Fruit fly (Drosophila melanogaster) whole organism, prepupa: ENCODE measurements around the gene ND-30.

ENCODE experiments used
- CG10669 ChIP-seq: fragments of 200-800 bp; sonication (Bioruptor generic); optimal IDR thresholded peaks from 3 replicates; lab custom pipeline; 2018; ENCODE audit warnings: missing biosample characterization, mild to moderate bottlenecking, missing genetic modification characterization, moderate library complexity
- CG11294 ChIP-seq: fragments of 200-800 bp; sonication (Bioruptor generic); IDR thresholded peaks from 2 replicates; pipeline ENCODE4 v1.3.6; 2022; ENCODE audit warnings: missing biosample characterization, missing genetic modification characterization
- CG11902 ChIP-seq: fragments of 200-800 bp; sonication (Bioruptor generic); optimal IDR thresholded peaks from 3 replicates; lab custom pipeline; 2016; ENCODE audit warnings: missing biosample characterization, missing genetic modification characterization
- CG15336 ChIP-seq: fragments of 200-800 bp; sonication (Bioruptor generic); IDR thresholded peaks from 2 replicates; pipeline ENCODE4 v1.3.6; 2022; ENCODE audit warnings: missing biosample characterization, missing genetic modification characterization
- CG16779 ChIP-seq: fragments of 200-800 bp; sonication (Bioruptor generic); optimal IDR thresholded peaks from 3 replicates; lab custom pipeline; 2017; ENCODE audit warnings: missing biosample characterization, mild to moderate bottlenecking, missing genetic modification characterization
- CG3032 ChIP-seq: fragments of 200-800 bp; optimal IDR thresholded peaks from 2 replicates; lab custom pipeline; 2019; ENCODE audit warnings: missing biosample characterization, mild to moderate bottlenecking, missing genetic modification characterization, moderate library complexity
- CG32006 ChIP-seq: fragments of 200-800 bp; sonication (Bioruptor generic); optimal IDR thresholded peaks from 3 replicates; lab custom pipeline; 2017; ENCODE audit warnings: missing biosample characterization, mild to moderate bottlenecking, missing genetic modification characterization
- CG34406 ChIP-seq: fragments of 200-800 bp; sonication (Bioruptor generic); optimal IDR thresholded peaks from 3 replicates; lab custom pipeline; 2016; ENCODE audit warnings: missing biosample characterization, missing genetic modification characterization
- CG6163 ChIP-seq: fragments of 200-800 bp; sonication (Bioruptor generic); IDR thresholded peaks from 3 replicates; pipeline ENCODE4 v1.3.6; 2022; ENCODE audit warnings: missing biosample characterization, missing genetic modification characterization
- CG6276 ChIP-seq: fragments of 200-800 bp; sonication (Bioruptor generic); optimal IDR thresholded peaks from 2 replicates; lab custom pipeline; 2017; ENCODE audit warnings: missing biosample characterization, mild to moderate bottlenecking, missing genetic modification characterization
- CG6792 ChIP-seq: fragments of 200-800 bp; sonication (Bioruptor generic); optimal IDR thresholded peaks from 3 replicates; lab custom pipeline; 2016; ENCODE audit warnings: missing biosample characterization, missing genetic modification characterization
- CG6808 ChIP-seq: fragments of 200-800 bp; sonication (Bioruptor generic); optimal IDR thresholded peaks from 3 replicates; lab custom pipeline; 2017; ENCODE audit warnings: missing biosample characterization, missing genetic modification characterization, mild to moderate bottlenecking, moderate library complexity, missing genetic modification reagents
- CG6854 ChIP-seq: fragments of 200-800 bp; sonication (Bioruptor generic); optimal IDR thresholded peaks from 2 replicates; lab custom pipeline; 2017; ENCODE audit warnings: missing biosample characterization, mild to moderate bottlenecking, missing genetic modification characterization
- CG7368 ChIP-seq: fragments of 200-800 bp; sonication (Bioruptor generic); optimal IDR thresholded peaks from 3 replicates; lab custom pipeline; 2016; ENCODE audit warnings: missing biosample characterization, missing genetic modification characterization
- CG8632 ChIP-seq: fragments of 200-800 bp; sonication (Bioruptor generic); optimal IDR thresholded peaks from 3 replicates; lab custom pipeline; 2016; ENCODE audit warnings: missing biosample characterization, missing genetic modification characterization
- Eip75B ChIP-seq: fragments of 200-800 bp; sonication (Bioruptor generic); optimal IDR thresholded peaks from 3 replicates; lab custom pipeline; 2016; ENCODE audit warnings: missing biosample characterization, missing genetic modification characterization
- Ets21C ChIP-seq: fragments of 200-800 bp; sonication (Bioruptor generic); optimal IDR thresholded peaks from 3 replicates; lab custom pipeline; 2016; ENCODE audit warnings: missing biosample characterization, missing genetic modification characterization
- Ets96B ChIP-seq: fragments of 200-800 bp; optimal IDR thresholded peaks from 2 replicates; lab custom pipeline; 2019; ENCODE audit warnings: missing biosample characterization, mild to moderate bottlenecking, missing genetic modification characterization, moderate library complexity
- Gug ChIP-seq: fragments of 200-800 bp; sonication (Bioruptor generic); IDR thresholded peaks from 2 replicates; pipeline ENCODE4 v1.3.6; 2022; ENCODE audit warnings: missing biosample characterization, missing genetic modification characterization
- Hr38 ChIP-seq: sonication (Bioruptor generic); optimal IDR thresholded peaks from 2 replicates; lab custom pipeline; 2016; ENCODE audit warnings: missing biosample characterization, missing genetic modification characterization
- OdsH ChIP-seq: fragments of 200-800 bp; sonication (Bioruptor generic); optimal IDR thresholded peaks from 3 replicates; lab custom pipeline; 2016; ENCODE audit warnings: missing biosample characterization, missing genetic modification characterization
- Sox102F ChIP-seq: fragments of 200-800 bp; sonication (Bioruptor generic); optimal IDR thresholded peaks from 2 replicates; lab custom pipeline; 2016; ENCODE audit warnings: missing biosample characterization, mild to moderate bottlenecking, missing genetic modification characterization
- Sox14 ChIP-seq: fragments of 200-800 bp; sonication (Bioruptor generic); optimal IDR thresholded peaks from 3 replicates; lab custom pipeline; 2016; ENCODE audit warnings: missing biosample characterization, missing genetic modification characterization
- achi ChIP-seq: fragments of 200-800 bp; sonication (Bioruptor generic); optimal IDR thresholded peaks from 3 replicates; lab custom pipeline; 2016; ENCODE audit warnings: missing biosample characterization, missing genetic modification characterization
- cyc ChIP-seq: fragments of 200-800 bp; sonication (Bioruptor generic); optimal IDR thresholded peaks from 3 replicates; lab custom pipeline; 2016; ENCODE audit warnings: missing biosample characterization, missing genetic modification characterization
- dac ChIP-seq: fragments of 200-800 bp; sonication (Bioruptor generic); optimal IDR thresholded peaks from 2 replicates; lab custom pipeline; 2017; ENCODE audit warnings: missing biosample characterization, mild to moderate bottlenecking, missing genetic modification characterization
- eg ChIP-seq: fragments of 200-800 bp; sonication (Bioruptor generic); IDR thresholded peaks from 3 replicates; pipeline ENCODE4 v1.3.6; 2022; ENCODE audit warnings: missing biosample characterization, missing genetic modification characterization
- esn ChIP-seq: fragments of 200-800 bp; sonication (Bioruptor generic); optimal IDR thresholded peaks from 2 replicates; lab custom pipeline; 2016; ENCODE audit warnings: missing biosample characterization, mild to moderate bottlenecking, missing genetic modification characterization, moderate library complexity
- fd59A ChIP-seq: fragments of 200-800 bp; sonication (Bioruptor generic); optimal IDR thresholded peaks from 2 replicates; lab custom pipeline; 2017; ENCODE audit warnings: missing biosample characterization, mild to moderate bottlenecking, missing genetic modification characterization, missing genetic modification reagents
- fkh ChIP-seq: fragments of 200-800 bp; sonication (Bioruptor generic); optimal IDR thresholded peaks from 3 replicates; lab custom pipeline; 2017; ENCODE audit warnings: missing biosample characterization, mild to moderate bottlenecking, missing genetic modification characterization, moderate library complexity
- net ChIP-seq: fragments of 200-800 bp; sonication (Bioruptor generic); optimal IDR thresholded peaks from 3 replicates; lab custom pipeline; 2016; ENCODE audit warnings: missing biosample characterization, missing genetic modification characterization
- pdm3 ChIP-seq: fragments of 200-800 bp; sonication (Bioruptor generic); optimal IDR thresholded peaks from 3 replicates; lab custom pipeline; 2016; ENCODE audit warnings: missing biosample characterization, missing genetic modification characterization
- salr ChIP-seq, 2 experiments: fragments of 200-800 bp; sonication (Bioruptor generic); optimal IDR thresholded peaks; 3 replicates each; lab custom pipeline; 2016 to 2018; ENCODE audit warnings: missing biosample characterization in 2 of 2, missing genetic modification characterization in 2 of 2, mild to moderate bottlenecking in 1 of 2
- spab ChIP-seq: fragments of 200-800 bp; sonication (Bioruptor generic); optimal IDR thresholded peaks from 2 replicates; lab custom pipeline; 2017; ENCODE audit warnings: missing biosample characterization, mild to moderate bottlenecking, missing genetic modification characterization, missing genetic modification reagents
- ss ChIP-seq, 2 experiments: fragments of 200-800 bp; sonication (Bioruptor generic); optimal IDR thresholded peaks; 2 replicates in 1 of 2; 3 replicates in 1 of 2; lab custom pipeline; 2017 to 2018; ENCODE audit warnings: mild to moderate bottlenecking in 2 of 2, missing biosample characterization in 2 of 2, missing genetic modification characterization in 2 of 2, moderate library complexity in 1 of 2
- svp ChIP-seq: fragments of 200-800 bp; sonication (Bioruptor generic); peaks from one replicate; lab custom pipeline; 2016; ENCODE audit warnings: missing biosample characterization, missing genetic modification characterization
- topi ChIP-seq: fragments of 200-800 bp; sonication (Bioruptor generic); optimal IDR thresholded peaks from 3 replicates; lab custom pipeline; 2016; ENCODE audit warnings: missing biosample characterization, missing genetic modification characterization
- vri ChIP-seq: fragments of 200-800 bp; sonication (Bioruptor generic); optimal IDR thresholded peaks from 3 replicates; lab custom pipeline; 2016; ENCODE audit warnings: missing biosample characterization, mild to moderate bottlenecking, missing genetic modification characterization

The ND-30 gene

dm6 chr3L:3159309-3160194, at the start of gene ND-30, which contains the start of gene CG15812:
Gene ND-30 (minus strand): TSS chr3L:3159578.
Gene CG15812 (plus strand): TSS chr3L:3159991.
- TF ChIP-seq cyc (peak; percentile 21), esn (peak; percentile 48), CG3032 (tag; lab: Kevin White, UChicago) (peak; percentile 14), fd59A (GFP tag; lab: Kevin White, UChicago) (no peak), CG6163 (no peak)

dm6 chr3L:3208895-3209294, 49.5 kb upstream of the ND-30 start, which contains the start of the genes CG32269 and CG32270:
Gene CG32269 (minus strand): TSS chr3L:3208985.
Gene CG32270 (minus strand): TSS chr3L:3208985.
- no peak for TF ChIP-seq Hr38
- no peak for TF ChIP-seq dac (GFP tag; lab: Kevin White, UChicago)
- TF ChIP-seq achi (GFP tag; lab: Kevin White, UChicago), result no peak
- no peak for TF ChIP-seq fkh (GFP tag; lab: Kevin White, UChicago)
- no peak for TF ChIP-seq CG16779 (tag; lab: Kevin White, UChicago)
- TF ChIP-seq net (GFP tag; lab: Kevin White, UChicago), result no peak
- TF ChIP-seq Eip75B (GFP tag; lab: Kevin White, UChicago), result no peak
- TF ChIP-seq OdsH (GFP tag; lab: Kevin White, UChicago), result no peak
- TF ChIP-seq Ets96B (tag; lab: Kevin White, UChicago), result no peak
- no peak for TF ChIP-seq CG32006
- TF ChIP-seq vri (GFP tag; lab: Kevin White, UChicago), result no peak
- no peak for TF ChIP-seq CG15336
- TF ChIP-seq Sox14 (GFP tag; lab: Kevin White, UChicago), result no peak
- no peak for TF ChIP-seq CG6808
- TF ChIP-seq CG6163, result no peak
- no peak for TF ChIP-seq Sox102F (GFP tag; lab: Kevin White, UChicago)
- TF ChIP-seq CG11902 (GFP tag; lab: Kevin White, UChicago), result no peak
- no peak for TF ChIP-seq CG34406 (GFP tag; lab: Kevin White, UChicago)
- no peak for TF ChIP-seq ss (GFP tag; optimal IDR thresholded peaks at IDR 0.05; lab: Kevin White, UChicago)

- no peak for TF ChIP-seq Gug
- no peak for TF ChIP-seq CG6854
- no peak for TF ChIP-seq salr (GFP tag; optimal IDR thresholded peaks at IDR 0.05; lab: Kevin White, UChicago)
- no peak for TF ChIP-seq topi
- no peak for TF ChIP-seq CG11294 (GFP tag; lab: Robert Waterston, UW)
- TF ChIP-seq Sox102F (GFP tag; lab: Kevin White, UChicago), result no peak
- no peak for TF ChIP-seq CG11902 (GFP tag; lab: Kevin White, UChicago)
- no peak for TF ChIP-seq CG3032 (tag; lab: Kevin White, UChicago)
Observed at dm6 chr3L:3206263-3206662, 46.9 kb upstream of the ND-30 start, which contains the start of gene CG33160. Gene CG33160 (minus strand): TSS chr3L:3206363.

dm6 chr3L:3205349-3205748, 46.0 kb upstream of the ND-30 start, which contains the start of gene CG32277:
Gene CG32277 (minus strand): TSS chr3L:3205449.
- TF ChIP-seq CG8632 (no peak), spab (no peak), CG6792 (GFP tag; lab: Kevin White, UChicago) (no peak), eg (no peak), CG7368 (no peak), CG16779 (tag; lab: Kevin White, UChicago) (no peak), CG11294 (GFP tag; lab: Robert Waterston, UW) (no peak), svp (no peak), CG6276 (no peak), Ets21C (GFP tag; lab: Kevin White, UChicago) (no peak), pdm3 (GFP tag; lab: Kevin White, UChicago) (no peak), CG10669 (GFP tag; lab: Kevin White, UChicago) (no peak), dac (GFP tag; lab: Kevin White, UChicago) (no peak), Sox102F (GFP tag; lab: Kevin White, UChicago) (no peak)
